Fruit fly (Drosophila melanogaster): ENCODE results near the gene nrv2.

The nrv2 gene

DNA sequence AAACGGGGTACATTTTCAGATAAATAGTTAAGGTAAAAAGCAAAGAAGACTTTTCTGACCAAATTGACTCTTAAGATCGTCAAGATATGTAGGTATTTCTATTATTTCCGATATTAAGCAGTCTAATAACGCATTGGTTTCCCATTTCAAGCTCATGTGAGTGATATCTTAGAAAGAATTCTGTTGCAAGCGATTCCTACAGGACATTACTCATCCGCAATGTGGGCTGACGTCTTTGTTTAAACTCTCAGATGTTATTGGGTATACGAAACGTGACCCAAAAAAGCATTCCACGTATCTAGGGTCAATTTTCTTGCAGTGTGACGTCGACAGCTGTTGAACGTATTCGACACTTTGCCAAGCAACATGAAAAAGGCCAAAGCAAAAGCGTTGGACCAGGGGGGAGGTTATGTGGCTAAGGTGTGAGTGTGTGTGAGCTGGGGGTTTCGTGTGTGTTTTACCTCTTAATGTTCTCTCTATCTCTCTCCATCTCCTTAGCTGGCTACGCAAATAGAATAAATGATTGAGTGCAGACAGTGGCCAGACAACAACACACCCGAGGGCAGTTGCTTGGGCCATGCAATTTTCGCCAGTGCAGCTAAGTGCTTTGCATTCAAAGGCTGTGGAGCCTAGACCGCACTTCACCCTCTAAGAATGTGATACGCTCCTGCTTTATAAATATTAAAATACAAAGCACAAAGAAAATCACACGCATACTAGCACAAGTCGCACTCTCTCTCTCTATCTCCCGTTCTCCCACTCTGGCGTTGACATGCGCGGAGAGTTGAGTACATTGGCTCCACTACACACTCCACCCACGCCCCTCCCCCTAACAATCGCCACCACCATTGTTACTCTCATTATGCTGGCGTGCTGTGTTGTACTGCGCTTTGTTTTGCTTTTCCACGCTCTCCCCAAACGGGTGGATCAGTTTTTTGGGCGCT lies 11.4 kb downstream of the nrv2 start (continued):
- TF ChIP-seq Sry-β (GFP tag; optimal IDR thresholded peaks at IDR 0.05), result peak; percentile 57
- TF ChIP-seq CG7839 (tag; optimal IDR thresholded peaks at IDR 0.05), result peak; percentile 98
- TF ChIP-seq CG12391 (tag; optimal IDR thresholded peaks at IDR 0.05), result peak; percentile 95
- TF ChIP-seq bab2 (GFP tag; optimal IDR thresholded peaks at IDR 0.05), result peak; percentile 96
- peak; percentile 78 for TF ChIP-seq CG1603 (tag; optimal IDR thresholded peaks at IDR 0.05)
- TF ChIP-seq tll (GFP tag; optimal IDR thresholded peaks at IDR 0.05), result peak; percentile 11 to 70
- peak; percentile 97 for TF ChIP-seq shn (GFP tag; optimal IDR thresholded peaks at IDR 0.05)
- peak; percentile 98 for TF ChIP-seq nmo (GFP tag; optimal IDR thresholded peaks at IDR 0.05)
- TF ChIP-seq CG12659 (GFP tag; optimal IDR thresholded peaks at IDR 0.05), result peak; percentile 98
- peak; percentile 72 for TF ChIP-seq TFAM (GFP tag; optimal IDR thresholded peaks at IDR 0.05)
- TF ChIP-seq CG32772 (GFP tag; IDR thresholded peaks at IDR 0.05), result peak; percentile 86
- peak; percentile 65; the same call in 1 of the 2 replicates for TF ChIP-seq dimm (GFP tag; IDR thresholded peaks at IDR 0.05)
- TF ChIP-seq CG13894 (tag; optimal IDR thresholded peaks at IDR 0.05), result peak; percentile 47
- TF ChIP-seq CG9215 (GFP tag; IDR thresholded peaks at IDR 0.05), result peak; percentile 92
- TF ChIP-seq CG8924 (tag; optimal IDR thresholded peaks at IDR 0.05), result peak; percentile 97
- TF ChIP-seq CG4820 (GFP tag; optimal IDR thresholded peaks at IDR 0.05), result peak; percentile 92
- peak; percentile 86 for TF ChIP-seq ERR (GFP tag; optimal IDR thresholded peaks at IDR 0.05)
- TF ChIP-seq Hey (tag; optimal IDR thresholded peaks at IDR 0.05), result peak; percentile 78
- TF ChIP-seq CG10431 (GFP tag; optimal IDR thresholded peaks at IDR 0.05), result peak; percentile 88
- TF ChIP-seq ab (GFP tag; optimal IDR thresholded peaks at IDR 0.05), result peak; percentile 70
- TF ChIP-seq Aef1 (GFP tag; IDR thresholded peaks at IDR 0.05), result peak; percentile 85
- TF ChIP-seq CG10654 (GFP tag; optimal IDR thresholded peaks at IDR 0.05), result peak; percentile 95
- TF ChIP-seq CG4424 (GFP tag; optimal IDR thresholded peaks at IDR 0.05), result peak; percentile 95
- TF ChIP-seq CG14965 (GFP tag; optimal IDR thresholded peaks at IDR 0.05; ENCODE audit: borderline replicate concordance), result peak; percentile 76
- peak; percentile 26 for TF ChIP-seq sens-2 (GFP tag; IDR thresholded peaks at IDR 0.05)
- peak; percentile 91 for TF ChIP-seq vfl (GFP tag; optimal IDR thresholded peaks at IDR 0.05)
- peak; percentile 99 for TF ChIP-seq CG7556 (GFP tag; optimal IDR thresholded peaks at IDR 0.05)
- peak; percentile 92 for TF ChIP-seq CG12769 (tag; optimal IDR thresholded peaks at IDR 0.05)
- peak; percentile 92 for TF ChIP-seq CG18476 (GFP tag; optimal IDR thresholded peaks at IDR 0.05)
- TF ChIP-seq Blimp-1 (GFP tag; optimal IDR thresholded peaks at IDR 0.05), result peak; percentile 89
- TF ChIP-seq CG17328 (GFP tag; IDR thresholded peaks at IDR 0.05), result peak; percentile 52
- TF ChIP-seq CG3995 (GFP tag; optimal IDR thresholded peaks at IDR 0.05), result peak; percentile 79
- TF ChIP-seq ken (GFP tag; IDR thresholded peaks at IDR 0.05), result peak; percentile 88
- peak; percentile 95 for TF ChIP-seq lilli (GFP tag; optimal IDR thresholded peaks at IDR 0.05)
- TF ChIP-seq al (GFP tag; IDR thresholded peaks at IDR 0.05), result peak; percentile 88
- TF ChIP-seq zf30C (GFP tag; optimal IDR thresholded peaks at IDR 0.05), result peak; percentile 89
- TF ChIP-seq croc (GFP tag; conservative IDR thresholded peaks at IDR 0.05), result peak; percentile 87
- no peak for TF ChIP-seq vnd (GFP tag; IDR thresholded peaks at IDR 0.05; ENCODE audit: partially characterized antibody)
- peak; percentile 94 for TF ChIP-seq luna (GFP tag; optimal IDR thresholded peaks at IDR 0.05)
- TF ChIP-seq C15 (GFP tag; IDR thresholded peaks at IDR 0.05), result peak; percentile 76; the same call in 2 of the 3 replicates
- peak; percentile 89 for TF ChIP-seq jigr1 (GFP tag; IDR thresholded peaks at IDR 0.05)
- 0 out of 3 replicates have a peak, but pooled peaks have one; percentile 10 for TF ChIP-seq Doc3 (GFP tag; IDR thresholded peaks at IDR 0.05; ENCODE audit: partially characterized antibody)
- peak; percentile 97 for TF ChIP-seq crol (GFP tag; IDR thresholded peaks at IDR 0.05)
- TF ChIP-seq HLH3B (GFP tag; IDR thresholded peaks at IDR 0.05), result peak; percentile 82
- TF ChIP-seq Dfd (GFP tag; optimal IDR thresholded peaks at IDR 0.05), result peak in 1 of 2 experiments; percentile 11
- peak; percentile 3 for TF ChIP-seq pzg (GFP tag; optimal IDR thresholded peaks at IDR 0.05)
- peak; percentile 92 for TF ChIP-seq CG34376 (GFP tag; optimal IDR thresholded peaks at IDR 0.05)
- TF ChIP-seq Doc2 (GFP tag; IDR thresholded peaks at IDR 0.05), result no peak
